Fruit fly (Drosophila melanogaster): ENCODE measurements around the gene CG15864.
A peak's percentile ranks its signal among the peaks of the same experiment; 100 is the strongest.

CG15864 gene

DNA sequence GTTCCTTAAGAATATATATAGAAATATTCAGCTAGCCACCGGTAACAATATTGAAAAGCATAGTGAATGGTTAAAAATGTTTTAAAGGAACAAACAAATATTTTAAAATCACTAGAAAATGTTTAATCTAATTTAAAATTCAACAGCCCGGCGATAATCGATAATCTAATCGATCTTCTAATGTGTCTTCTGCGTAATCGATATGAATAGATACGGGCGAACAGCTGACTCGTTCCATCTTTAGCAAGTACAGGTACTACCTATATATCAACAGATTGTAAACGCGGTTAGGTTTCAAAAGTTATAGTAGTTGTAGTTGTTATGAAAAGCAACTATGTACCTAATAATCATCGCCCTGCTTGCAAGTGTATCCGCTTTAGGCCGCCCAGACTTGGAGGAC is 30.5 kb upstream of the CG15864 start, which contains the start of gene CG7800 (continued):
- TF ChIP-seq CG11560 (tag; IDR thresholded peaks at IDR 0.05) (peak; percentile 77; the same call in 2 of the 3 replicates), CG2129 (GFP tag; IDR thresholded peaks at IDR 0.05; ENCODE audit: partially characterized antibody) (0 out of 2 replicates have a peak, but pooled peaks have one; percentile 32), amos (GFP tag; IDR thresholded peaks at IDR 0.05; ENCODE audit: partially characterized antibody) (peak; percentile 36; the same call in 1 of the 2 replicates), CG31224 (GFP tag; IDR thresholded peaks at IDR 0.05) (no peak), MESR4 (GFP tag; optimal IDR thresholded peaks at IDR 0.05) (peak; percentile 24), mam (GFP tag; optimal IDR thresholded peaks at IDR 0.05) (no peak), CG34224 (GFP tag; IDR thresholded peaks at IDR 0.05; ENCODE audit: partially characterized antibody) (peak; percentile 52; the same call in 2 of the 3 replicates), stwl (tag; optimal IDR thresholded peaks at IDR 0.05) (peak; percentile 63), ato (GFP tag; IDR thresholded peaks at IDR 0.05; ENCODE audit: partially characterized antibody) (peak; percentile 46; the same call in 1 of the 2 replicates), CG7745 (tag; optimal IDR thresholded peaks at IDR 0.05) (no peak), Opbp (GFP tag; IDR thresholded peaks at IDR 0.05; ENCODE audit: partially characterized antibody) (0 out of 3 replicates have a peak, but pooled peaks have one; percentile 13), Scr (GFP tag; IDR thresholded peaks at IDR 0.05; ENCODE audit: partially characterized antibody) (peak; percentile 58), BEAF-32 (GFP tag; optimal IDR thresholded peaks at IDR 0.05) (peak; percentile 56), CG14860 (GFP tag; IDR thresholded peaks at IDR 0.05; ENCODE audit: partially characterized antibody) (peak; percentile 37; the same call in 1 of the 3 replicates)

DNA sequence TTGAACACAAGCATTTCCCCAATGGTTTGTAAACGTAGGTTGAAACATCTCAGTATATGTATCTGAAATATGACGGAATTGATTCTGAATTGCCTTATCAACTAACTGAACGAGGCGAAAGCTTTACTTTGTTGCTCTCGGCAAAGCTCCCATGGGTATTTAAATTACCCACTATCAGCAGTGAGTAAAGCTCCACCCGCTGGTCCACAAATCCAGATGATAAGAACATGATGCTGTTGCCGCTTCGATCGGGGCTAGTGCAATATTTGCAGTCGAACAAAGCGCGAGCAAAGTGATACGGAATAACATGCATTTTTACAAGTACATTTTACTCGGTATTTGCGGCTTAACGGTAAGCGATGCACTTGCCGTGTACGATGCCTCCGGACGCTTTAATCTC is 28.3 kb upstream of the CG15864 start, which contains the start of gene CG18249:
CG18249 (plus strand) TSS at position 256 of the 400 bp plus-strand sequence.
- TF ChIP-seq ATbp (GFP tag; optimal IDR thresholded peaks at IDR 0.05) = peak; percentile 3
- TF ChIP-seq CG31365 (tag; optimal IDR thresholded peaks at IDR 0.05) = no peak
- TF ChIP-seq sens (GFP tag) = peak; percentile 44
- no peak for TF ChIP-seq Lpt (GFP tag; optimal IDR thresholded peaks at IDR 0.05)
- peak; percentile 11 for TF ChIP-seq CG34376 (GFP tag; optimal IDR thresholded peaks at IDR 0.05)
- no peak for TF ChIP-seq otp (GFP tag; IDR thresholded peaks at IDR 0.05)
- no peak for TF ChIP-seq exex (tag; optimal IDR thresholded peaks at IDR 0.05)
- TF ChIP-seq bsh (GFP tag; optimal IDR thresholded peaks at IDR 0.05) = no peak
- TF ChIP-seq CG2875 (GFP tag; optimal IDR thresholded peaks at IDR 0.05) = no peak

DNA sequence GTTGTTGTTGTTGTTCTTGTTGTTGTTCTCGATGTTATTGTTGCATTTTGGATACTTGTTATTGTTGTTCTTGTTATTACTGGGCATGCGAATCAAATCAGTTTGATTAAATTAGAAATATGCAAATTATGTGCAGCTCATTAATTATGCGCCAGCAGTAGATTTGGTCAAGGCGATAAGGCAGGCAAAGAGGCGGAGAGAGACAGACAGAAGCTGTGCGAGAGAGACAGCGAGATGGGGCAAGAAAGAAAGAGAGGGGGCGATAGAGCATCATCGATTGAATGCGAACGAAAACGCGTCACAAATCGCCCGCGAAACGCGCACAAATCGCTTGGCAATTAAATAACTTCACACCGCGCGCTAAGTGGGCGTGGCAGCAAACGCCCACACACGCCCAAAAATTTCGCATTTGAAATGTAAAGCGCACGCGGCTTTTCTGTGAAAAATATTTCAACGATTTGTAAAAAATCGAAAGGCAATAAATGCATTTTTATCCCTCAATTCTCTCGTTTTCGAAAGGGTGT is 25.1 kb upstream of the CG15864 start:
- TF ChIP-seq vvl (GFP tag; IDR thresholded peaks at IDR 0.05) = peak; percentile 40; the same call in 1 of the 2 replicates
- TF ChIP-seq CG10321 (GFP tag; IDR thresholded peaks at IDR 0.05) = peak; percentile 23; the same call in 1 of the 2 replicates
- TF ChIP-seq CG8359 (GFP tag; optimal IDR thresholded peaks at IDR 0.05; ENCODE audit: borderline replicate concordance) = peak; percentile 99
- peak; percentile 58 for TF ChIP-seq CG1832 (GFP tag; optimal IDR thresholded peaks at IDR 0.05)
- TF ChIP-seq CG4328 (GFP tag; optimal IDR thresholded peaks at IDR 0.05) = no peak
- peak; percentile 67 for TF ChIP-seq grn (GFP tag; optimal IDR thresholded peaks at IDR 0.05)
- peak; percentile 42 for TF ChIP-seq Nf-YC (tag; optimal IDR thresholded peaks at IDR 0.05)
- no peak for TF ChIP-seq org-1 (GFP tag; optimal IDR thresholded peaks at IDR 0.05)
- TF ChIP-seq CG4360 (GFP tag; IDR thresholded peaks at IDR 0.05) = 0 out of 2 replicates have a peak, but pooled peaks have one; percentile 16

dm6 chr3R:8224726-8225460 is 23.3 kb upstream of the CG15864 start:
- peak; percentile 41 for TF ChIP-seq dmrt99B (tag; optimal IDR thresholded peaks at IDR 0.05)
- peak; percentile 73 for TF ChIP-seq sens (GFP tag)
- TF ChIP-seq CG2678 (tag; optimal IDR thresholded peaks at IDR 0.05) = peak; percentile 20
- no peak for TF ChIP-seq dan (GFP tag; IDR thresholded peaks at IDR 0.05)
- no peak for TF ChIP-seq amos (GFP tag; IDR thresholded peaks at IDR 0.05; ENCODE audit: partially characterized antibody)
- peak; percentile 48 for TF ChIP-seq CG2712 (tag; optimal IDR thresholded peaks at IDR 0.05)
- peak; percentile 57 for TF ChIP-seq gem (tag; optimal IDR thresholded peaks at IDR 0.05)
- TF ChIP-seq bowl (GFP tag; IDR thresholded peaks at IDR 0.05) = no peak
- TF ChIP-seq unpg (GFP tag; optimal IDR thresholded peaks at IDR 0.05) = peak; percentile 27
- TF ChIP-seq CG12391 (tag; optimal IDR thresholded peaks at IDR 0.05) = peak; percentile 27
- TF ChIP-seq CG9727 (GFP tag; optimal IDR thresholded peaks at IDR 0.05) = peak; percentile 11
- TF ChIP-seq Ada2b (GFP tag; IDR thresholded peaks at IDR 0.05) = no peak
- TF ChIP-seq Med (GFP tag) = peak; percentile 29
